Fruit fly (Drosophila melanogaster) whole organism, embryonic: ENCODE data around the gene Dus3.

ENCODE experiments used
- CG12219 ChIP-seq: fragments of 200-800 bp; sonication (Bioruptor generic); optimal IDR thresholded peaks from 3 replicates; lab custom pipeline; 2018; ENCODE audit warnings: missing biosample characterization, mild to moderate bottlenecking, missing genetic modification characterization
- CG14860 ChIP-seq: fragments of 200-800 bp; sonication (Bioruptor generic); IDR thresholded peaks from 3 replicates; pipeline ENCODE4 v1.3.6; 2022; ENCODE audit warnings: missing biosample characterization, missing genetic modification characterization; ENCODE audit not compliant: partially characterized antibody
- CG15479 ChIP-seq: fragments of 200-800 bp; sonication (Bioruptor generic); optimal IDR thresholded peaks from 3 replicates; lab custom pipeline; 2019; ENCODE audit warnings: missing biosample characterization, mild to moderate bottlenecking, missing genetic modification characterization, moderate library complexity
- CG15601 ChIP-seq: fragments of 200-800 bp; sonication (Bioruptor generic); optimal IDR thresholded peaks from 3 replicates; lab custom pipeline; 2019; ENCODE audit warnings: missing biosample characterization, mild to moderate bottlenecking, missing genetic modification characterization, moderate library complexity
- CG1603 ChIP-seq: fragments of 200-800 bp; sonication (Bioruptor generic); optimal IDR thresholded peaks from 2 replicates; lab custom pipeline; 2019; ENCODE audit warnings: missing biosample characterization, mild to moderate bottlenecking, missing genetic modification characterization, moderate library complexity
- CG17802 ChIP-seq: fragments of 200-800 bp; sonication (Bioruptor generic); optimal IDR thresholded peaks from 2 replicates; lab custom pipeline; 2018; ENCODE audit warnings: missing biosample characterization, mild to moderate bottlenecking, missing genetic modification characterization, moderate library complexity
- CG18764 ChIP-seq: fragments of 200-800 bp; sonication (Bioruptor generic); optimal IDR thresholded peaks from 3 replicates; lab custom pipeline; 2016; ENCODE audit warnings: missing biosample characterization, missing genetic modification characterization
- CG2202 ChIP-seq: fragments of 200-800 bp; sonication (Bioruptor generic); optimal IDR thresholded peaks from 2 replicates; lab custom pipeline; 2018; ENCODE audit warnings: missing biosample characterization, mild to moderate bottlenecking, missing genetic modification characterization
- CG3163 ChIP-seq: fragments of 200-800 bp; sonication (Bioruptor generic); optimal IDR thresholded peaks from 3 replicates; lab custom pipeline; 2016; ENCODE audit warnings: missing biosample characterization, missing genetic modification characterization
- CG34224 ChIP-seq: fragments of 200-800 bp; sonication (Bioruptor generic); IDR thresholded peaks from 3 replicates; pipeline ENCODE4 v1.3.6; 2022; ENCODE audit warnings: missing biosample characterization, missing genetic modification characterization; ENCODE audit not compliant: partially characterized antibody
- CG3847 ChIP-seq: fragments of 200-800 bp; sonication (Bioruptor generic); IDR thresholded peaks from 2 replicates; pipeline ENCODE4 v1.3.6; 2022; ENCODE audit warnings: missing biosample characterization, missing genetic modification characterization
- CG4328 ChIP-seq: fragments of 200-800 bp; sonication (Bioruptor generic); optimal IDR thresholded peaks from 3 replicates; lab custom pipeline; 2017; ENCODE audit warnings: missing biosample characterization, missing genetic modification reagents, missing genetic modification characterization
- CG7745 ChIP-seq: fragments of 200-800 bp; sonication (Bioruptor generic); optimal IDR thresholded peaks from 2 replicates; lab custom pipeline; 2018; ENCODE audit warnings: missing biosample characterization, mild to moderate bottlenecking, missing genetic modification characterization, moderate library complexity
- CG9876 ChIP-seq: fragments of 200-800 bp; sonication (Bioruptor generic); optimal IDR thresholded peaks from 2 replicates; lab custom pipeline; 2016; ENCODE audit warnings: missing biosample characterization, missing genetic modification characterization
- CoRest ChIP-seq: fragments of 200-800 bp; sonication (Bioruptor generic); optimal IDR thresholded peaks from 3 replicates; lab custom pipeline; 2018; ENCODE audit warnings: missing biosample characterization, mild to moderate bottlenecking, missing genetic modification characterization, moderate library complexity
- Dbx ChIP-seq: fragments of 200-800 bp; sonication (Bioruptor generic); IDR thresholded peaks from 3 replicates; pipeline ENCODE4 v1.3.6; 2022; ENCODE audit warnings: missing biosample characterization, missing genetic modification characterization
- Deaf1 ChIP-seq: fragments of 200-800 bp; optimal IDR thresholded peaks from 3 replicates; lab custom pipeline; 2019; ENCODE audit warnings: missing biosample characterization, mild to moderate bottlenecking, missing genetic modification characterization, moderate library complexity
- Eip74EF ChIP-seq, 2 experiments: fragments of 200-800 bp in 1 of 2; fragments of >200 bp in 1 of 2; sonication (Bioruptor generic) in 1 of 2; optimal IDR thresholded peaks; 2 replicates each; lab custom pipeline; 2017 to 2019; ENCODE audit warnings: missing biosample characterization in 2 of 2, missing genetic modification characterization in 2 of 2, mild to moderate bottlenecking in 1 of 2, moderate library complexity in 1 of 2
- Elba2 ChIP-seq: fragments of 200-800 bp; sonication (Bioruptor generic); optimal IDR thresholded peaks from 3 replicates; lab custom pipeline; 2016; ENCODE audit warnings: missing biosample characterization, missing genetic modification characterization
- Ets97D ChIP-seq: fragments of 200-800 bp; sonication (Bioruptor generic); optimal IDR thresholded peaks from 3 replicates; lab custom pipeline; 2016; ENCODE audit warnings: missing biosample characterization, missing genetic modification characterization
- HLH4C ChIP-seq: fragments of 200-800 bp; sonication (Bioruptor generic); IDR thresholded peaks from 3 replicates; pipeline ENCODE4 v1.3.6; 2022; ENCODE audit warnings: missing biosample characterization, missing genetic modification characterization; ENCODE audit not compliant: partially characterized antibody
- Hr3 ChIP-seq: fragments of 200-800 bp; sonication (Bioruptor generic); optimal IDR thresholded peaks from 3 replicates; lab custom pipeline; 2016; ENCODE audit warnings: missing biosample characterization, missing genetic modification characterization
- Hr51 ChIP-seq, 2 experiments: fragments of 200-800 bp; sonication (Bioruptor generic); optimal IDR thresholded peaks; 2 replicates in 1 of 2; 3 replicates in 1 of 2; lab custom pipeline; 2016 to 2018; ENCODE audit warnings: missing biosample characterization in 2 of 2, missing genetic modification characterization in 2 of 2, mild to moderate bottlenecking in 1 of 2, moderate library complexity in 1 of 2
- Hsf ChIP-seq: fragments of 200-800 bp; sonication (Bioruptor generic); optimal IDR thresholded peaks from 3 replicates; lab custom pipeline; 2016; ENCODE audit warnings: missing biosample characterization, missing genetic modification characterization
- Mes4 ChIP-seq: fragments of 200-800 bp; sonication (Bioruptor generic); optimal IDR thresholded peaks from 2 replicates; lab custom pipeline; 2016; ENCODE audit warnings: missing biosample characterization, missing genetic modification characterization
- Sin3A ChIP-seq: fragments of >200 bp; optimal IDR thresholded peaks from 2 replicates; lab custom pipeline; 2018
- Tbp ChIP-seq: fragments of >200 bp; optimal IDR thresholded peaks from 2 replicates; lab custom pipeline; 2018; ENCODE audit warnings: missing biosample characterization, missing genetic modification characterization
- Trl ChIP-seq, 3 experiments: fragments of >200 bp in 2 of 3; fragments of 200-800 bp in 1 of 3; sonication (Bioruptor generic) in 1 of 3; optimal IDR thresholded peaks; 2 replicates in 1 of 3; 3 replicates in 2 of 3; lab custom pipeline; 2016 to 2017; ENCODE audit warnings: missing biosample characterization in 1 of 3, missing genetic modification characterization in 1 of 3
- Vsx1 ChIP-seq: fragments of 200-800 bp; sonication (Bioruptor generic); optimal IDR thresholded peaks from 2 replicates; lab custom pipeline; 2017; ENCODE audit warnings: missing biosample characterization, mild to moderate bottlenecking, missing genetic modification characterization, missing genetic modification reagents
- ab ChIP-seq: fragments of 200-800 bp; sonication (Bioruptor generic); optimal IDR thresholded peaks from 2 replicates; lab custom pipeline; 2016; ENCODE audit warnings: missing biosample characterization, missing genetic modification characterization
- bbx ChIP-seq: fragments of 200-800 bp; sonication (Bioruptor generic); IDR thresholded peaks from 2 replicates; pipeline ENCODE4 v1.3.6; 2022; ENCODE audit warnings: missing biosample characterization, missing genetic modification characterization; ENCODE audit not compliant: partially characterized antibody
- chinmo ChIP-seq: fragments of 200-800 bp; sonication (Bioruptor generic); IDR thresholded peaks from 4 replicates; pipeline ENCODE4 v1.3.6; 2022; ENCODE audit warnings: missing biosample characterization, missing genetic modification characterization; ENCODE audit not compliant: partially characterized antibody
- croc ChIP-seq: fragments of 200-800 bp; sonication (Bioruptor generic); conservative IDR thresholded peaks from 3 replicates; pipeline ENCODE4 v1.3.6; 2022; ENCODE audit warnings: missing biosample characterization, missing genetic modification characterization
- dmrt11E ChIP-seq: fragments of 200-800 bp; sonication (Bioruptor generic); optimal IDR thresholded peaks from 3 replicates; lab custom pipeline; 2018; ENCODE audit warnings: missing biosample characterization, mild to moderate bottlenecking, missing genetic modification characterization, moderate library complexity
- gem ChIP-seq: fragments of 200-800 bp; sonication (Bioruptor generic); optimal IDR thresholded peaks from 2 replicates; lab custom pipeline; 2019; ENCODE audit warnings: missing biosample characterization, mild to moderate bottlenecking, missing genetic modification characterization, moderate library complexity
- lov ChIP-seq, 2 experiments: fragments of 200-800 bp in 1 of 2; fragments of >200 bp in 1 of 2; sonication (Bioruptor generic) in 1 of 2; IDR thresholded peaks in 1 of 2; optimal IDR thresholded peaks in 1 of 2; 2 replicates in 1 of 2; 3 replicates in 1 of 2; pipeline versions ENCODE4 v1.3.6 to Lab custom; 2017 to 2022; ENCODE audit warnings: missing biosample characterization in 1 of 2, missing genetic modification characterization in 1 of 2
- mld ChIP-seq: fragments of 200-800 bp; sonication (Bioruptor generic); IDR thresholded peaks from 3 replicates; pipeline ENCODE4 v1.3.6; 2022; ENCODE audit warnings: missing biosample characterization, missing genetic modification characterization; ENCODE audit not compliant: partially characterized antibody
- nom ChIP-seq: fragments of 200-800 bp; sonication (Bioruptor generic); optimal IDR thresholded peaks from 2 replicates; lab custom pipeline; 2017; ENCODE audit warnings: missing biosample characterization, missing genetic modification characterization, mild to moderate bottlenecking, moderate library complexity, missing genetic modification reagents
- odd ChIP-seq: fragments of 200-800 bp; sonication (Bioruptor generic); optimal IDR thresholded peaks from 2 replicates; lab custom pipeline; 2017; ENCODE audit warnings: missing biosample characterization, mild to moderate bottlenecking, missing genetic modification characterization
- psq ChIP-seq: fragments of 200-800 bp; sonication (Bioruptor generic); optimal IDR thresholded peaks from 2 replicates; lab custom pipeline; 2017; ENCODE audit warnings: missing biosample characterization, missing genetic modification characterization
- ro ChIP-seq: fragments of 200-800 bp; sonication (Bioruptor generic); IDR thresholded peaks from 2 replicates; pipeline ENCODE4 v1.3.6; 2022; ENCODE audit warnings: missing biosample characterization, missing genetic modification characterization
- schlank ChIP-seq: fragments of 200-800 bp; sonication (Bioruptor generic); optimal IDR thresholded peaks from 2 replicates; lab custom pipeline; 2018; ENCODE audit warnings: missing biosample characterization, mild to moderate bottlenecking, missing genetic modification characterization
- scrt ChIP-seq: fragments of 200-800 bp; sonication (Bioruptor generic); optimal IDR thresholded peaks from 2 replicates; lab custom pipeline; 2018; ENCODE audit warnings: missing biosample characterization, mild to moderate bottlenecking, missing genetic modification characterization, moderate library complexity
- sna ChIP-seq: fragments of 200-800 bp; sonication (Bioruptor generic); IDR thresholded peaks from 2 replicates; pipeline ENCODE4 v1.3.6; 2022; ENCODE audit warnings: missing biosample characterization, missing genetic modification characterization; ENCODE audit not compliant: partially characterized antibody
- tap ChIP-seq: fragments of 200-800 bp; optimal IDR thresholded peaks from 3 replicates; lab custom pipeline; 2019; ENCODE audit warnings: missing biosample characterization, mild to moderate bottlenecking, missing genetic modification characterization, moderate library complexity
- toy ChIP-seq: fragments of 200-800 bp; sonication (Bioruptor generic); IDR thresholded peaks from 2 replicates; pipeline ENCODE4 v1.3.6; 2022; ENCODE audit warnings: missing biosample characterization, missing genetic modification characterization
- wor ChIP-seq: fragments of 200-800 bp; sonication (Bioruptor generic); IDR thresholded peaks from 2 replicates; pipeline ENCODE4 v1.3.6; 2022; ENCODE audit warnings: missing biosample characterization, missing genetic modification characterization

Gene Dus3

dm6 chr2L:19758511-19759128 is at the start of gene Dus3, which contains the start of gene CG10628 (continued):
- TF ChIP-seq CG3847 (GFP tag; lab: Robert Waterston, UW) = peak; percentile 91
- TF ChIP-seq psq (GFP tag; lab: Kevin White, UChicago) = peak; percentile 68
- peak; percentile 83 for TF ChIP-seq CG4328
- TF ChIP-seq CG14860 (GFP tag; lab: Robert Waterston, UW) = no peak
- peak; percentile 91 for TF ChIP-seq Hr3
- TF ChIP-seq tap = peak; percentile 84
- TF ChIP-seq gem = peak; percentile 95
- peak; percentile 77 for TF ChIP-seq Sin3A (lab: Kevin White, UChicago)
- peak; percentile 95 for TF ChIP-seq Dbx (GFP tag; lab: Robert Waterston, UW)
- TF ChIP-seq mld = no peak
- peak; percentile 75 for TF ChIP-seq CG3163 (GFP tag; lab: Kevin White, UChicago)
- TF ChIP-seq CG17802 (tag; lab: Kevin White, UChicago) = peak; percentile 76
- TF ChIP-seq croc (GFP tag; lab: Robert Waterston, UW) = peak; percentile 86
- TF ChIP-seq Tbp (GFP tag; lab: Kevin White, UChicago) = no peak
- peak; percentile 93 for TF ChIP-seq CoRest (tag; lab: Kevin White, UChicago)
- TF ChIP-seq Elba2 (GFP tag; lab: Kevin White, UChicago) = peak; percentile 33
- peak; percentile 75 for TF ChIP-seq schlank (tag; lab: Kevin White, UChicago)
- peak; percentile 64; the same call in 2 of the 3 replicates for TF ChIP-seq CG34224 (GFP tag; lab: Robert Waterston, UW)
- peak in 1 of 2 experiments; percentile 78 for TF ChIP-seq Eip74EF (GFP tag; optimal IDR thresholded peaks at IDR 0.05; lab: Kevin White, UChicago)
- TF ChIP-seq Ets97D (GFP tag; lab: Kevin White, UChicago) = peak; percentile 83
- peak; percentile 89 to 93 for TF ChIP-seq Hr51 (GFP tag; optimal IDR thresholded peaks at IDR 0.05; lab: Kevin White, UChicago)
- peak; percentile 57; the same call in 2 of the 3 replicates for TF ChIP-seq HLH4C (GFP tag; lab: Robert Waterston, UW)
- peak; percentile 81 for TF ChIP-seq dmrt11E (tag; lab: Kevin White, UChicago)
- TF ChIP-seq CG18764 (GFP tag; lab: Kevin White, UChicago) = peak; percentile 88
- TF ChIP-seq CG2202 (tag; lab: Kevin White, UChicago) = peak; percentile 67
- peak; percentile 96 for TF ChIP-seq CG1603 (tag; lab: Kevin White, UChicago)
- TF ChIP-seq Vsx1 (GFP tag; lab: Kevin White, UChicago) = no peak
- peak; percentile 52; the same call in 1 of the 2 replicates for TF ChIP-seq sna
- TF ChIP-seq ro = peak; percentile 49
- peak; percentile 80 for TF ChIP-seq CG9876
- TF ChIP-seq Hsf (GFP tag; lab: Kevin White, UChicago) = peak; percentile 95
- TF ChIP-seq CG7745 (tag; lab: Kevin White, UChicago) = no peak
- TF ChIP-seq odd (GFP tag; lab: Kevin White, UChicago) = peak; percentile 73
- TF ChIP-seq ab (GFP tag; lab: Kevin White, UChicago) = peak; percentile 77
- peak; percentile 77 for TF ChIP-seq Mes4
- peak; percentile 86 for TF ChIP-seq scrt (GFP tag; lab: Kevin White, UChicago)
- TF ChIP-seq Deaf1 = peak; percentile 67
- 0 out of 4 replicates have a peak, but pooled peaks have one; percentile 9 for TF ChIP-seq chinmo (GFP tag; lab: Robert Waterston, UW)
- peak; percentile 71 for TF ChIP-seq CG12219 (GFP tag; lab: Kevin White, UChicago)
- peak; percentile 64 for TF ChIP-seq toy (GFP tag; lab: Robert Waterston, UW)
- TF ChIP-seq wor (GFP tag; lab: Robert Waterston, UW) = peak; percentile 71
- peak; percentile 64 for TF ChIP-seq nom (GFP tag; lab: Kevin White, UChicago)
- no peak for TF ChIP-seq Trl (optimal IDR thresholded peaks at IDR 0.05; lab: Kevin White, UChicago)
- TF ChIP-seq Trl (GFP tag; optimal IDR thresholded peaks at IDR 0.05; lab: Kevin White, UChicago) = peak; percentile 94
- TF ChIP-seq CG15601 (tag; lab: Kevin White, UChicago) = peak; percentile 86
- TF ChIP-seq CG15479 (GFP tag; lab: Kevin White, UChicago) = peak; percentile 72
- no peak for TF ChIP-seq lov (optimal IDR thresholded peaks at IDR 0.05; lab: Kevin White, UChicago)
- TF ChIP-seq lov (GFP tag; IDR thresholded peaks at IDR 0.05; lab: Robert Waterston, UW) = peak; percentile 75; the same call in 2 of the 3 replicates
- TF ChIP-seq bbx (GFP tag; lab: Robert Waterston, UW) = peak; percentile 26; the same call in 1 of the 2 replicates
